Worm (Caenorhabditis elegans): Measurements from ENCODE around the gene atg-16.2.

atg-16.2 gene

ce11 chrII:6476655-6477054 lies 23.5 kb upstream of the atg-16.2 start, which contains the start of gene T28D9.4:
TSS of gene T28D9.4 (plus strand) at chrII:6476955.
- TF ChIP-seq ets-5 (GFP tag; IDR thresholded peaks at IDR 0.05) = no peak
- TF ChIP-seq sptf-1 (tag; optimal IDR thresholded peaks at IDR 0.05) = no peak
- TF ChIP-seq snpc-4 (tag; optimal IDR thresholded peaks at IDR 0.05) = no peak
- no peak for TF ChIP-seq lir-3 (tag; optimal IDR thresholded peaks at IDR 0.05; ENCODE audit: poor library complexity)
- no peak for TF ChIP-seq nhr-47 (tag; optimal IDR thresholded peaks at IDR 0.05)
- TF ChIP-seq ztf-11 (tag; optimal IDR thresholded peaks at IDR 0.05) = no peak
- no peak for TF ChIP-seq snu-23 (GFP tag; optimal IDR thresholded peaks at IDR 0.05)
- TF ChIP-seq mdl-1 (tag; optimal IDR thresholded peaks at IDR 0.05) = no peak
- no peak for TF ChIP-seq lin-35 (GFP tag; optimal IDR thresholded peaks at IDR 0.05)

ce11 chrII:6475180-6475737 lies 22.1 kb upstream of the atg-16.2 start, which contains the start of gene T28D9.16:
TSS of gene T28D9.16 (plus strand) at chrII:6475687.
- no peak for TF ChIP-seq vab-15 (tag; optimal IDR thresholded peaks at IDR 0.05)
- no peak for TF ChIP-seq nhr-237 (tag; optimal IDR thresholded peaks at IDR 0.05)
- TF ChIP-seq fos-1 (tag; optimal IDR thresholded peaks at IDR 0.05) = no peak
- TF ChIP-seq unc-86 (tag; optimal IDR thresholded peaks at IDR 0.05) = no peak
- no peak for TF ChIP-seq unc-62 (GFP tag; optimal IDR thresholded peaks at IDR 0.05)
- no peak for TF ChIP-seq nhr-12 (tag; optimal IDR thresholded peaks at IDR 0.05)
- no peak for TF ChIP-seq jun-1 (tag; optimal IDR thresholded peaks at IDR 0.05)
- TF ChIP-seq isw-1 (GFP tag; IDR thresholded peaks at IDR 0.05) = no peak
- TF ChIP-seq fkh-10 (GFP tag; optimal IDR thresholded peaks at IDR 0.05) = no peak
- TF ChIP-seq aly-2 (tag; optimal IDR thresholded peaks at IDR 0.05) = no peak
- no peak for TF ChIP-seq tbx-2 (tag; optimal IDR thresholded peaks at IDR 0.05)
- TF ChIP-seq ztf-4 (tag; optimal IDR thresholded peaks at IDR 0.05) = no peak
- TF ChIP-seq mef-2 (tag; optimal IDR thresholded peaks at IDR 0.05) = no peak
- TF ChIP-seq aha-1 (tag; optimal IDR thresholded peaks at IDR 0.05) = no peak
- TF ChIP-seq tlp-1 (tag; optimal IDR thresholded peaks at IDR 0.05) = no peak
- no peak for TF ChIP-seq sptf-1 (tag; optimal IDR thresholded peaks at IDR 0.05)

- TF ChIP-seq snpc-4 (tag; optimal IDR thresholded peaks at IDR 0.05) = no peak
- no peak for TF ChIP-seq ztf-4 (tag; optimal IDR thresholded peaks at IDR 0.05)
- TF ChIP-seq pax-3 (tag; optimal IDR thresholded peaks at IDR 0.05) = no peak
- no peak for TF ChIP-seq mab-9 (GFP tag; IDR thresholded peaks at IDR 0.05)
- no peak for TF ChIP-seq nhr-12 (tag; optimal IDR thresholded peaks at IDR 0.05)
- no peak for TF ChIP-seq pag-3 (tag; optimal IDR thresholded peaks at IDR 0.05; ENCODE audit: borderline replicate concordance, insufficient read depth)
- no peak for TF ChIP-seq sox-4 (tag; optimal IDR thresholded peaks at IDR 0.05)
These were observed 17.8 kb upstream of the atg-16.2 start, which contains the start of gene dgk-5 for ce11 chrII:6470985-6471384. TSS of gene dgk-5 (minus strand) at chrII:6471085.

ce11 chrII:6469340-6469739 lies 16.1 kb upstream of the atg-16.2 start:
- TF ChIP-seq elt-2 (tag; optimal IDR thresholded peaks at IDR 0.05) = peak; percentile 43
- no peak for TF ChIP-seq dpl-1 (GFP tag; optimal IDR thresholded peaks at IDR 0.05)

- TF ChIP-seq dsc-1 (tag; optimal IDR thresholded peaks at IDR 0.05) (no peak), tbx-2 (tag; optimal IDR thresholded peaks at IDR 0.05) (no peak), ces-1 (GFP tag; optimal IDR thresholded peaks at IDR 0.05) (no peak)
These were observed 1.5 kb upstream of the atg-16.2 start, which contains the start of gene aptf-1 for ce11 chrII:6454671-6455070. TSS of gene aptf-1 (plus strand) at chrII:6454971.

ce11 chrII:6449656-6450055 lies 3.5 kb downstream of the atg-16.2 start, which contains the start of gene nhr-22:
TSS of gene nhr-22 (minus strand) at chrII:6449792.
- TF ChIP-seq lin-14 (GFP tag; optimal IDR thresholded peaks at IDR 0.05) (peak; percentile 29), hpl-2 (GFP tag; optimal IDR thresholded peaks at IDR 0.05) (no peak), ceh-90 (tag; optimal IDR thresholded peaks at IDR 0.05) (no peak), nhr-76 (tag; optimal IDR thresholded peaks at IDR 0.05) (no peak), elt-3 (tag; optimal IDR thresholded peaks at IDR 0.05) (peak in 1 of 6 experiments; percentile 12), nhr-20 (tag; optimal IDR thresholded peaks at IDR 0.05) (no peak), blmp-1 (tag; optimal IDR thresholded peaks at IDR 0.05) (peak; percentile 78), efl-1 (optimal IDR thresholded peaks at IDR 0.05) (no peak), efl-1 (GFP tag; optimal IDR thresholded peaks at IDR 0.05 in 1 of 2) (no peak), nhr-85 (tag) (peak; percentile 16), mdl-1 (tag; optimal IDR thresholded peaks at IDR 0.05) (no peak)

Data from whole organism, L1 larva.